Worm (Caenorhabditis elegans): ENCODE results near the gene ttr-34.

The ttr-34 gene

DNA sequence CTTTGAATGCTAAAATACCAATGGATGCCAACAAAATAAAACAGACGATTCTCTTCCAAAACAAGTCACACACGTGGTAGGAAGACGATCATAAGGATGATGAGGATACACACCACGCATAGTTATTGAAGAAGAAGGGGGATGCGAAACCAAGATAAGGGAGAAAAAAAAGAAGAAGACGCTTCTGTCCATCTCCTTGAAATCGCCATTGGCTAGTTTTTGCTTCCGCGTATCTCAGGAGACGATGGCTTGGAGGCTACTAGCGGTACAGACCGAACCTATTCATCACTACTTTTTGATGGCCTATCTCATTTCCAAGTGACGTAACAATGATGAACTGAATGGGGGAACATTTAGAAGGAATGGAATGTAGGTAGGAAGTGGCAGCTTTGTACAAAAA is 24.7 kb downstream of the ttr-34 start (continued):
- TF ChIP-seq irx-1 (tag; optimal IDR thresholded peaks at IDR 0.05) (no peak), elt-2 (tag; optimal IDR thresholded peaks at IDR 0.05) (no peak), ceh-63 (GFP tag; optimal IDR thresholded peaks at IDR 0.05) (no peak), dsc-1 (tag; optimal IDR thresholded peaks at IDR 0.05) (no peak), C04F5.9 (tag; optimal IDR thresholded peaks at IDR 0.05) (no peak), nhr-71 (tag; optimal IDR thresholded peaks at IDR 0.05) (peak; percentile 45), unc-62 (GFP tag; optimal IDR thresholded peaks at IDR 0.05) (no peak), ets-5 (GFP tag; IDR thresholded peaks at IDR 0.05) (no peak), sox-4 (tag; optimal IDR thresholded peaks at IDR 0.05) (no peak), grh-1 (GFP tag; IDR thresholded peaks at IDR 0.05) (no peak), unc-130 (tag; optimal IDR thresholded peaks at IDR 0.05) (no peak), mdl-1 (tag; optimal IDR thresholded peaks at IDR 0.05) (peak in 1 of 2 experiments; percentile 74), unc-86 (tag; optimal IDR thresholded peaks at IDR 0.05) (no peak), efl-3 (GFP tag; optimal IDR thresholded peaks at IDR 0.05) (no peak), nhr-28 (tag; optimal IDR thresholded peaks at IDR 0.05) (no peak), skn-1 (tag; optimal IDR thresholded peaks at IDR 0.05) (no peak), isw-1 (GFP tag; IDR thresholded peaks at IDR 0.05) (no peak), F16B12.6 (tag; optimal IDR thresholded peaks at IDR 0.05) (no peak), C34B4.2 (tag; optimal IDR thresholded peaks at IDR 0.05) (no peak), alr-1 (tag; optimal IDR thresholded peaks at IDR 0.05; ENCODE audit: borderline replicate concordance) (no peak), nhr-237 (tag; optimal IDR thresholded peaks at IDR 0.05) (no peak), zag-1 (tag; optimal IDR thresholded peaks at IDR 0.05) (no peak), unc-98 (GFP tag; IDR thresholded peaks at IDR 0.05) (no peak), mef-2 (tag; optimal IDR thresholded peaks at IDR 0.05) (no peak), nhr-19 (GFP tag; conservative IDR thresholded peaks at IDR 0.05) (no peak), egl-13 (tag; optimal IDR thresholded peaks at IDR 0.05) (no peak), swsn-7 (tag; optimal IDR thresholded peaks at IDR 0.05) (no peak), unc-30 (tag; optimal IDR thresholded peaks at IDR 0.05) (no peak), tlp-1 (tag; optimal IDR thresholded peaks at IDR 0.05) (no peak), hlh-4 (tag; optimal IDR thresholded peaks at IDR 0.05) (no peak), lsy-2 (tag; optimal IDR thresholded peaks at IDR 0.05) (no peak), lin-39 (tag; optimal IDR thresholded peaks at IDR 0.05) (no peak), xbp-1 (tag; optimal IDR thresholded peaks at IDR 0.05) (no peak), efl-1 (optimal IDR thresholded peaks at IDR 0.05) (no peak), efl-1 (GFP tag; optimal IDR thresholded peaks at IDR 0.05 in 1 of 2) (no peak), ces-1 (GFP tag; optimal IDR thresholded peaks at IDR 0.05) (no peak), nhr-77 (tag; optimal IDR thresholded peaks at IDR 0.05) (no peak), blmp-1 (tag; optimal IDR thresholded peaks at IDR 0.05) (peak; percentile 61), nhr-76 (tag; optimal IDR thresholded peaks at IDR 0.05) (no peak), rnt-1 (tag; optimal IDR thresholded peaks at IDR 0.05) (peak; percentile 13), ztf-11 (tag; optimal IDR thresholded peaks at IDR 0.05) (no peak), sup-37 (GFP tag; optimal IDR thresholded peaks at IDR 0.05) (no peak), lin-13 (GFP tag; optimal IDR thresholded peaks at IDR 0.05) (no peak), nhr-47 (tag; optimal IDR thresholded peaks at IDR 0.05) (peak; percentile 8), fkh-4 (tag; optimal IDR thresholded peaks at IDR 0.05; ENCODE audit: borderline replicate concordance) (no peak), pax-3 (tag; optimal IDR thresholded peaks at IDR 0.05) (no peak), Y116A8C.19 (tag; optimal IDR thresholded peaks at IDR 0.05; ENCODE audit: borderline replicate concordance) (no peak), sptf-1 (tag; optimal IDR thresholded peaks at IDR 0.05) (no peak), dpl-1 (GFP tag; optimal IDR thresholded peaks at IDR 0.05) (peak in 1 of 3 experiments; percentile 2), lin-14 (GFP tag; optimal IDR thresholded peaks at IDR 0.05) (peak; percentile 70), nhr-85 (tag) (peak; percentile 92), aha-1 (tag; optimal IDR thresholded peaks at IDR 0.05) (no peak), ama-1 (optimal IDR thresholded peaks at IDR 0.05) (no peak), nhr-20 (tag; optimal IDR thresholded peaks at IDR 0.05) (peak; percentile 57), hpl-2 (GFP tag; optimal IDR thresholded peaks at IDR 0.05) (no peak)
